Fruit fly (Drosophila melanogaster): ENCODE results near the gene CG44227.
A peak's percentile ranks its signal among the peaks of the same experiment; 100 is the strongest.

Gene CG44227

DNA sequence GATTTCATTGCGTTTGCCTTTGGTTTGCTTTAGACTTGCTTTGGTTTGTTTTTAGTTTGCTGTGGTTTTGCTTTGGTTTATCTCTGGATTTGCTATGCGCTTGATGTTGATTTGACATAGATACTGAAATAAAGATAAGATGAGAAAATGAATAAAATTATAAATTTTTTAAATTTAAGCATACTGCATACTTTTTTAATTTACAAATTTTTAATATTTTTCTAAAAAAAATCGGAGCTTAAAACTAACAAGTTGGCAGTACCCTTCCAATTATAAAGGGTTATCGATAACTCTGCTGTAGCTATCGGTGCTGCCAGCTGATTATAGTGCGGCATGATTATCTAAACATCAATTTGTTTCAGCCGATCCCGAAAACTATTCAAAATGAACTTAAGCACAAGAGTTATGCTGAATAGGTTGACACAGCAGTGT is 11.2 kb downstream of the CG44227 start, which contains the start of gene mRpL19 (continued):
- TF ChIP-seq CG17361 (GFP tag; IDR thresholded peaks at IDR 0.05), result peak; percentile 61; the same call in 1 of the 3 replicates
- no peak for TF ChIP-seq Ptx1 (GFP tag; IDR thresholded peaks at IDR 0.05)
- no peak for TF ChIP-seq CG6254 (GFP tag; optimal IDR thresholded peaks at IDR 0.05)
- TF ChIP-seq ATbp (GFP tag; optimal IDR thresholded peaks at IDR 0.05), result no peak
- TF ChIP-seq CG4854 (GFP tag; optimal IDR thresholded peaks at IDR 0.05), result no peak
- TF ChIP-seq nerfin-2 (GFP tag; IDR thresholded peaks at IDR 0.05; ENCODE audit: partially characterized antibody), result peak; percentile 40; the same call in 1 of the 2 replicates
- TF ChIP-seq pho (GFP tag; optimal IDR thresholded peaks at IDR 0.05), result no peak
- no peak for TF ChIP-seq CG11247 (GFP tag; IDR thresholded peaks at IDR 0.05)
- TF ChIP-seq Fer1 (GFP tag; optimal IDR thresholded peaks at IDR 0.05), result peak; percentile 64
- TF ChIP-seq dmrt11E (tag; optimal IDR thresholded peaks at IDR 0.05), result peak; percentile 34
- TF ChIP-seq sug (tag; optimal IDR thresholded peaks at IDR 0.05), result peak; percentile 61
- TF ChIP-seq odd (GFP tag; optimal IDR thresholded peaks at IDR 0.05), result peak; percentile 8
- peak; percentile 26 for TF ChIP-seq CG9797 (GFP tag; optimal IDR thresholded peaks at IDR 0.05)
- peak; percentile 67 for TF ChIP-seq HLH4C (GFP tag; IDR thresholded peaks at IDR 0.05; ENCODE audit: partially characterized antibody)
- TF ChIP-seq CG3838 (GFP tag; optimal IDR thresholded peaks at IDR 0.05), result no peak
- no peak for TF ChIP-seq cg (GFP tag; optimal IDR thresholded peaks at IDR 0.05)
- no peak for TF ChIP-seq kah (GFP tag; optimal IDR thresholded peaks at IDR 0.05)
- peak; percentile 39 for TF ChIP-seq Meics (GFP tag; optimal IDR thresholded peaks at IDR 0.05)
- TF ChIP-seq CG6654 (GFP tag; optimal IDR thresholded peaks at IDR 0.05), result no peak
- TF ChIP-seq CG2120 (GFP tag; optimal IDR thresholded peaks at IDR 0.05), result peak; percentile 45
- TF ChIP-seq lola (GFP tag; optimal IDR thresholded peaks at IDR 0.05), result peak in 1 of 3 experiments; percentile 51
- TF ChIP-seq CG13123 (GFP tag; optimal IDR thresholded peaks at IDR 0.05), result peak; percentile 6
- peak; percentile 44 for TF ChIP-seq NfI (GFP tag; optimal IDR thresholded peaks at IDR 0.05)
- peak; percentile 69 for TF ChIP-seq CG14710 (tag; optimal IDR thresholded peaks at IDR 0.05)
- no peak for TF ChIP-seq CG4282 (GFP tag; optimal IDR thresholded peaks at IDR 0.05)
- no peak for TF ChIP-seq vvl (GFP tag; IDR thresholded peaks at IDR 0.05)
- peak; percentile 73 for TF ChIP-seq exex (tag; optimal IDR thresholded peaks at IDR 0.05)
- 0 out of 4 replicates have a peak, but pooled peaks have one; percentile 40 for TF ChIP-seq chinmo (GFP tag; IDR thresholded peaks at IDR 0.05; ENCODE audit: partially characterized antibody)
- TF ChIP-seq ato (GFP tag; IDR thresholded peaks at IDR 0.05; ENCODE audit: partially characterized antibody), result peak; percentile 53; the same call in 1 of the 2 replicates
- peak; percentile 20 for TF ChIP-seq CG18764 (GFP tag; optimal IDR thresholded peaks at IDR 0.05)
- peak; percentile 37 for TF ChIP-seq Nf-YB (GFP tag; optimal IDR thresholded peaks at IDR 0.05)
- peak; percentile 32 for TF ChIP-seq Hand (GFP tag; optimal IDR thresholded peaks at IDR 0.05)
- no peak for TF ChIP-seq Lpt (GFP tag; optimal IDR thresholded peaks at IDR 0.05)
- peak; percentile 49 for TF ChIP-seq CG17568 (GFP tag; optimal IDR thresholded peaks at IDR 0.05)
- TF ChIP-seq BEAF-32 (GFP tag; optimal IDR thresholded peaks at IDR 0.05), result peak; percentile 54
- peak; percentile 21 for TF ChIP-seq Sry-δ (GFP tag; optimal IDR thresholded peaks at IDR 0.05)
- TF ChIP-seq CG6689 (GFP tag; IDR thresholded peaks at IDR 0.05), result no peak
- peak; percentile 37 for TF ChIP-seq CG4328 (GFP tag; optimal IDR thresholded peaks at IDR 0.05)
- TF ChIP-seq E2f2 (GFP tag; IDR thresholded peaks at IDR 0.05), result peak; percentile 50
- no peak for TF ChIP-seq chn (GFP tag; optimal IDR thresholded peaks at IDR 0.05)
- TF ChIP-seq CG12942 (GFP tag; optimal IDR thresholded peaks at IDR 0.05), result no peak
- TF ChIP-seq rib (GFP tag; IDR thresholded peaks at IDR 0.05), result no peak
- no peak for TF ChIP-seq sr (GFP tag; IDR thresholded peaks at IDR 0.05)
- TF ChIP-seq Bteb2 (GFP tag; optimal IDR thresholded peaks at IDR 0.05), result peak; percentile 6
- TF ChIP-seq pzg (GFP tag; optimal IDR thresholded peaks at IDR 0.05), result peak; percentile 48
- TF ChIP-seq CG17359 (tag; optimal IDR thresholded peaks at IDR 0.05), result peak; percentile 40
- TF ChIP-seq CG6791 (GFP tag; IDR thresholded peaks at IDR 0.05; ENCODE audit: partially characterized antibody), result peak; percentile 62; the same call in 2 of the 3 replicates
- TF ChIP-seq bbx (GFP tag; IDR thresholded peaks at IDR 0.05; ENCODE audit: partially characterized antibody), result peak; percentile 81
- TF ChIP-seq Fer2 (tag; optimal IDR thresholded peaks at IDR 0.05), result peak; percentile 22
